Worm (Caenorhabditis elegans) whole organism, L2 larva: ENCODE data around the gene epg-4.
A peak's percentile ranks its signal among the peaks of the same experiment; 100 is the strongest.

Experiments
- C34F6.9 ChIP-seq: fragments of 150-350 bp; optimal IDR thresholded peaks from 2 replicates; lab custom pipeline; 2014; ENCODE audit warnings: missing biosample characterization, missing genetic modification characterization
- F13H6.1 ChIP-seq: sonication (generic microtip); optimal IDR thresholded peaks from 2 replicates; lab custom pipeline; 2016; ENCODE audit warnings: missing genetic modification characterization, missing compliant biosample characterization
- R02D3.7 ChIP-seq: fragments of 150-350 bp; optimal IDR thresholded peaks from 2 replicates; lab custom pipeline; 2014; ENCODE audit warnings: missing biosample characterization, missing genetic modification characterization
- Y55F3AM.14 ChIP-seq: fragments of 200-800 bp; sonication (Bioruptor generic); optimal IDR thresholded peaks from 2 replicates; lab custom pipeline; 2018; ENCODE audit warnings: mild to moderate bottlenecking, missing genetic modification characterization, missing compliant biosample characterization
- ZK546.5 ChIP-seq: sonication (generic microtip); optimal IDR thresholded peaks from 2 replicates; lab custom pipeline; 2017; ENCODE audit warnings: missing biosample characterization, missing genetic modification characterization
- alr-1 ChIP-seq: fragments of 150-350 bp; optimal IDR thresholded peaks from 2 replicates; lab custom pipeline; 2014; ENCODE audit warnings: missing biosample characterization, missing genetic modification characterization
- aly-2 ChIP-seq: fragments of 150-350 bp; optimal IDR thresholded peaks from 2 replicates; lab custom pipeline; 2014; ENCODE audit warnings: missing biosample characterization, missing genetic modification characterization
- ama-1 ChIP-seq: fragments of 150-350 bp; optimal IDR thresholded peaks from 2 replicates; lab custom pipeline; 2018; ENCODE audit warnings: inconsistent platforms
- blmp-1 ChIP-seq: sonication (generic microtip); optimal IDR thresholded peaks from 2 replicates; lab custom pipeline; 2017; ENCODE audit warnings: missing genetic modification characterization, mild to moderate bottlenecking, missing compliant biosample characterization, antibody characterized with exemption, moderate library complexity; ENCODE audit not compliant: insufficient read depth
- ceh-16 ChIP-seq: fragments of 150-350 bp; optimal IDR thresholded peaks from 2 replicates; lab custom pipeline; 2014; ENCODE audit warnings: missing biosample characterization, missing genetic modification characterization
- ceh-82 ChIP-seq: fragments of 150-350 bp; optimal IDR thresholded peaks from 2 replicates; lab custom pipeline; 2014; ENCODE audit warnings: missing biosample characterization, missing genetic modification characterization
- crh-2 ChIP-seq: sonication (generic microtip); optimal IDR thresholded peaks from 2 replicates; lab custom pipeline; 2017; ENCODE audit warnings: missing biosample characterization, missing genetic modification characterization
- dmd-4 ChIP-seq: sonication (generic microtip); optimal IDR thresholded peaks from 2 replicates; lab custom pipeline; 2017; ENCODE audit warnings: missing biosample characterization, missing genetic modification characterization
- egl-27 ChIP-seq: sonication (generic microtip); optimal IDR thresholded peaks from 3 replicates; lab custom pipeline; 2017; ENCODE audit warnings: missing biosample characterization, missing genetic modification reagents, missing genetic modification characterization
- elt-1 ChIP-seq: fragments of 150-350 bp; optimal IDR thresholded peaks from 2 replicates; lab custom pipeline; 2014; ENCODE audit warnings: missing biosample characterization, missing genetic modification characterization
- elt-3 ChIP-seq: sonication (generic microtip); optimal IDR thresholded peaks from 2 replicates; lab custom pipeline; 2017; ENCODE audit warnings: missing biosample characterization, missing genetic modification characterization
- fos-1 ChIP-seq: fragments of 150-350 bp; optimal IDR thresholded peaks from 2 replicates; lab custom pipeline; 2014; ENCODE audit warnings: missing biosample characterization, missing genetic modification characterization
- gmeb-1 ChIP-seq: fragments of 150-350 bp; optimal IDR thresholded peaks from 2 replicates; lab custom pipeline; 2014; ENCODE audit warnings: missing biosample characterization, missing genetic modification characterization
- lin-11 ChIP-seq: fragments of 150-350 bp; sonication (generic microtip); optimal IDR thresholded peaks from 2 replicates; lab custom pipeline; 2014; ENCODE audit warnings: missing biosample characterization, missing genetic modification characterization, inconsistent platforms, mixed read lengths
- lin-13 ChIP-seq: fragments of 150-350 bp; optimal IDR thresholded peaks from 2 replicates; lab custom pipeline; 2014; ENCODE audit warnings: missing biosample characterization, missing genetic modification reagents, missing genetic modification characterization
- lin-39 ChIP-seq: fragments of 150-350 bp; optimal IDR thresholded peaks from 2 replicates; lab custom pipeline; 2014; ENCODE audit warnings: missing biosample characterization, missing genetic modification reagents, missing genetic modification characterization
- lsy-2 ChIP-seq, 2 experiments: fragments of 150-350 bp in 1 of 2; sonication (generic microtip) in 1 of 2; optimal IDR thresholded peaks; 2 replicates each; lab custom pipeline; 2014 to 2017; ENCODE audit warnings: missing biosample characterization in 2 of 2, missing genetic modification characterization in 2 of 2
- mab-5 ChIP-seq: fragments of 150-350 bp; optimal IDR thresholded peaks from 2 replicates; lab custom pipeline; 2014; ENCODE audit warnings: missing biosample characterization, missing genetic modification characterization
- mbf-1 ChIP-seq: sonication (generic microtip); optimal IDR thresholded peaks from 2 replicates; lab custom pipeline; 2017; ENCODE audit warnings: missing biosample characterization, missing genetic modification characterization
- mdl-1 ChIP-seq, 2 experiments: fragments of 150-350 bp in 1 of 2; sonication (generic microtip) in 1 of 2; optimal IDR thresholded peaks; 2 replicates each; lab custom pipeline; 2017; ENCODE audit warnings: missing biosample characterization in 2 of 2, missing genetic modification characterization in 2 of 2
- nhr-10 ChIP-seq: sonication (generic microtip); optimal IDR thresholded peaks from 2 replicates; lab custom pipeline; 2017; ENCODE audit warnings: missing biosample characterization, missing genetic modification characterization
- nhr-11 ChIP-seq: fragments of 150-350 bp; optimal IDR thresholded peaks from 2 replicates; lab custom pipeline; 2014; ENCODE audit warnings: missing biosample characterization, missing genetic modification characterization
- nhr-12 ChIP-seq: fragments of 150-350 bp; optimal IDR thresholded peaks from 2 replicates; lab custom pipeline; 2014; ENCODE audit warnings: missing biosample characterization, missing genetic modification characterization
- nhr-129 ChIP-seq: fragments of 150-350 bp; optimal IDR thresholded peaks from 2 replicates; lab custom pipeline; 2014; ENCODE audit warnings: missing biosample characterization, missing genetic modification characterization
- nhr-21 ChIP-seq: fragments of 150-350 bp; optimal IDR thresholded peaks from 2 replicates; lab custom pipeline; 2014; ENCODE audit warnings: missing biosample characterization, missing genetic modification characterization
- nhr-23 ChIP-seq: fragments of 150-350 bp; optimal IDR thresholded peaks from 2 replicates; lab custom pipeline; 2014; ENCODE audit warnings: missing biosample characterization, missing genetic modification reagents, missing genetic modification characterization
- nhr-25 ChIP-seq: fragments of 150-350 bp; sonication (generic microtip); optimal IDR thresholded peaks from 3 replicates; lab custom pipeline; 2014; ENCODE audit warnings: missing biosample characterization, missing genetic modification characterization
- nhr-6 ChIP-seq: fragments of 150-350 bp; optimal IDR thresholded peaks from 2 replicates; lab custom pipeline; 2014; ENCODE audit warnings: missing biosample characterization, missing genetic modification characterization
- nhr-77 ChIP-seq: fragments of 150-350 bp; optimal IDR thresholded peaks from 2 replicates; lab custom pipeline; 2014; ENCODE audit warnings: missing biosample characterization, missing genetic modification characterization
- peb-1 ChIP-seq: fragments of 150-350 bp; optimal IDR thresholded peaks from 2 replicates; lab custom pipeline; 2014; ENCODE audit warnings: missing biosample characterization, missing genetic modification characterization
- sem-4 ChIP-seq: fragments of 150-350 bp; optimal IDR thresholded peaks from 2 replicates; lab custom pipeline; 2014; ENCODE audit warnings: missing biosample characterization, missing genetic modification reagents, missing genetic modification characterization
- skn-1 ChIP-seq: sonication (generic microtip); optimal IDR thresholded peaks from 2 replicates; lab custom pipeline; 2017; ENCODE audit warnings: missing biosample characterization, missing genetic modification characterization
- sma-3 ChIP-seq: sonication (generic microtip); optimal IDR thresholded peaks from 2 replicates; lab custom pipeline; 2016; ENCODE audit warnings: missing genetic modification reagents, missing genetic modification characterization, missing compliant biosample characterization
- sma-9 ChIP-seq, 2 experiments: fragments of 150-350 bp in 1 of 2; sonication (generic microtip) in 1 of 2; optimal IDR thresholded peaks; 2 replicates each; lab custom pipeline; 2014 to 2016; ENCODE audit warnings: missing genetic modification characterization in 2 of 2, mild to moderate bottlenecking in 1 of 2, missing biosample characterization in 1 of 2, missing compliant biosample characterization in 1 of 2, missing genetic modification reagents in 1 of 2, moderate library complexity in 1 of 2
- snpc-4 ChIP-seq: fragments of 150-350 bp; optimal IDR thresholded peaks from 2 replicates; lab custom pipeline; 2014; ENCODE audit warnings: missing biosample characterization, missing genetic modification characterization
- unc-39 ChIP-seq: fragments of 150-350 bp; optimal IDR thresholded peaks from 2 replicates; lab custom pipeline; 2014; ENCODE audit warnings: missing biosample characterization, missing genetic modification characterization
- unc-55 ChIP-seq: fragments of 150-350 bp; sonication (generic microtip); optimal IDR thresholded peaks from 3 replicates; lab custom pipeline; 2014; ENCODE audit warnings: missing biosample characterization, missing genetic modification reagents, missing genetic modification characterization
- zag-1 ChIP-seq: fragments of 150-350 bp; optimal IDR thresholded peaks from 2 replicates; lab custom pipeline; 2014; ENCODE audit warnings: missing biosample characterization, missing genetic modification characterization
- ztf-1 ChIP-seq: fragments of 200-800 bp; sonication (Bioruptor generic); conservative IDR thresholded peaks from 2 replicates; pipeline ENCODE4 v1.3.6; 2022; ENCODE audit warnings: missing genetic modification characterization, missing compliant biosample characterization
- ztf-11 ChIP-seq: sonication (generic microtip); optimal IDR thresholded peaks from 2 replicates; lab custom pipeline; 2017; ENCODE audit warnings: missing biosample characterization, missing genetic modification characterization
- ztf-4 ChIP-seq: fragments of 150-350 bp; optimal IDR thresholded peaks from 2 replicates; lab custom pipeline; 2014; ENCODE audit warnings: missing biosample characterization, missing genetic modification characterization

The epg-4 gene

DNA sequence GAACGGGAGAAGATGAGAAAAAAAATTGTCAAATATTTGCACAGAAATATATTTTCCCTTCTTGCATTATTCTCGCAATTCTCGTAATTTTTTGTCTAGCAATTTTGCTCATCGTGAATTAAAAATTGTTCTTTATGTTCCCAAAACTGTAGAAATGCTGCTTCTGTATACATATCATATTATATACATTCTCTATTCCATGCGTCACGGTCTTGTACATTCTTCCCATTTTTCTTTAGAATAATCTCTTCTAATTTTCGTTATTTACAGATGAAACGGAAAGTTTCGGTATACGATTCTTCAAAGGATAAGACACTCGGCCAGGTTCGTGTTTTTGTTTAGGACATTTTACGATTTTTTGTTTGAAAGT lies 14.4 kb upstream of the epg-4 start, which contains the start of gene acs-4:
TSS of gene acs-4 (plus strand) at position 271 of the 370 bp plus-strand sequence.
- no peak for TF ChIP-seq unc-39 (tag; lab: Kevin White, UChicago)
- TF ChIP-seq peb-1 = no peak
- TF ChIP-seq ZK546.5 = no peak
- TF ChIP-seq mdl-1 (tag; optimal IDR thresholded peaks at IDR 0.05; lab: Kevin White, UChicago) = no peak
- no peak for TF ChIP-seq nhr-21

DNA sequence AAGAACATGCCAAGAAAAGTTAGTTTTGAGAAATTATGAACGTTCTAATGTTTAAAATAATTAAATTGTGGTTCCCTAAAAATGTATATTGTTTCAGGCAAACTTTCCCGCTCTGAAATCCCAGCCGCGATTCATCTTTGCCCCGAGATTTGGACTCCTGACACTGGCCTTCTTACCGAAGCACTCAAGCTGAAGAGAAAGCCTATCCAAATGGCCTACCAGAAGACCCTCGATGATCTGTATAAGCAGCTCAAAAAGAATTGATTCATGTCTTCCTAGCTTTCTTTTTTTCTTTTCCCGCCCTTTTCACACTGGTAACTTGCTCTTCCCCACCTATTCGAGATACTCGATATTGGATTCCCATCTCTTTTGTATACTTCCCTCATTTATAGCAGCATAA lies 11.9 kb upstream of the epg-4 start:
- TF ChIP-seq lsy-2 (tag; optimal IDR thresholded peaks at IDR 0.05; lab: Kevin White, UChicago) = no peak
- no peak for TF ChIP-seq lin-39 (tag; lab: Kevin White, UChicago)
- no peak for TF ChIP-seq Y55F3AM.14
- no peak for TF ChIP-seq ztf-1 (GFP tag; lab: Robert Waterston, UW)
- TF ChIP-seq nhr-12 (tag; lab: Kevin White, UChicago) = no peak
- TF ChIP-seq snpc-4 = no peak
- no peak for TF ChIP-seq sma-3 (GFP tag; lab: Kevin White, UChicago)
- TF ChIP-seq nhr-21 = no peak
- TF ChIP-seq, all 48 proteins: peak for 0

DNA sequence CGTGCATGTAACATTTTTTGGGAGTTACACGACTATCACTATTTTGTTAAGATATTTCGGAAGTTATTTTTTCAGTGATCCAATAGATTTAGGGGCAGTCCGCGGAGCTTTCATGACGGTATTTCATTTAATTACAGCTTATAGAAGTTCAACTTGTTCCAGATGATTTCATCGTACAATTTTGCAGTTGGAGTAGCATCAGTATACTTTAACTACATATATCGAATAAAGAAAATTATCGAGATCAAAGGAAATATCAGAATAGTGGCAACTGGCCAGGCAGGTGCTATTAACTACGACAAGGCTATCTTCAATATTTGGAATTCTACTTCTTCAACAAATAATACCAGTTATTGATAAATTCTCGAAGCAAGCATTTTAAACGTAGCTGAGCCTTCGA lies 3.5 kb upstream of the epg-4 start:
- TF ChIP-seq mab-5 (tag; lab: Kevin White, UChicago) = no peak
- no peak for TF ChIP-seq mbf-1
- TF ChIP-seq nhr-77 (tag; lab: Kevin White, UChicago) = no peak
- TF ChIP-seq dmd-4 (tag; lab: Kevin White, UChicago) = no peak
- no peak for TF ChIP-seq nhr-11
- no peak for TF ChIP-seq lin-11
- TF ChIP-seq skn-1 (tag; lab: Kevin White, UChicago) = no peak
- TF ChIP-seq lin-13 (GFP tag; lab: Kevin White, UChicago) = no peak
- TF ChIP-seq F13H6.1 (tag; lab: Kevin White, UChicago) = no peak
- TF ChIP-seq C34F6.9 (tag; lab: Kevin White, UChicago) = no peak
- no peak for TF ChIP-seq nhr-12 (tag; lab: Kevin White, UChicago)
- TF ChIP-seq peb-1 = no peak
- TF ChIP-seq ztf-4 = no peak
- TF ChIP-seq elt-1 = no peak
- no peak for TF ChIP-seq nhr-21
- no peak for TF ChIP-seq aly-2 (tag; lab: Kevin White, UChicago)
- TF ChIP-seq blmp-1 = no peak
- no peak for TF ChIP-seq zag-1 (tag; lab: Kevin White, UChicago)

DNA sequence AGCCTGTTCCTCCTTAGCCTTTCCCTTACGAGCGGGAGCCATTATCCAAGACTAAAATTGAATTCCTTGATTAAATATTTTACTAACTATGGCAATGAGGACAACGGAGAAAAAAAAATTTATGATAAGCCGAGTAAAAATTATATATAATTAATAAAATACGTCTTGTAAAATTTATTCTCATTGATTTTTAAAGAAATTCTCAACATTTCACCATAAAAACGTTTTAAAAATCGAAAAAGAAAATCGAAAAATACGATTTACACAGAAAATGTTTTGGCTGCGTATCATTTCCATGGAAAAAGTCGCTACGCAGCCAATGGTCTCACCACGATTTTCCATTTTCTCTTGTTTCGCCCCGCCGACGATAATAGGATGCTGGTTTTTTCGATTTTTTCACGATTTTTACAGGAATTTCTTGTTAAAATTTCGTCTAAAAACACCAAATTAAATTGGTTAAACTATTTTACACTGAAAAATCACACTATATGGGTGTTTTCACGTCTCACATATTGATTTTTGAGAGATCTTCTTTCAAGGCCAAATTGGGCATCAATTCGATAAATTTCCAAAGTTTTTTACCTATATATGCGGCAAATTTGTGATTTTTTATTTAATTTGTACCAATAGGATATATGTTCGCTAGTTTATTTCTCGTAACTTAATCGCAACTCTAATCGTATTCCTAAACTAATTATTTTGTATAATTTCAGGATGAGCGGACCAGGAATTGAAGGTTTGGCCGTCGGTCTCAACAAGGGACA lies 2.2 kb upstream of the epg-4 start, which contains the start of the genes rps-14 and rpl-36:
TSS of gene rps-14 (minus strand) at position 51 of the 764 bp plus-strand sequence.
TSS of gene rpl-36 (plus strand) at position 714 of the 764 bp plus-strand sequence.
- peak; percentile 23 for TF ChIP-seq nhr-77 (tag; lab: Kevin White, UChicago)
- TF ChIP-seq nhr-25 (tag; lab: Kevin White, UChicago) = peak; percentile 93
- peak; percentile 83 to 96 for TF ChIP-seq lsy-2 (tag; optimal IDR thresholded peaks at IDR 0.05; lab: Kevin White, UChicago)
- peak; percentile 91 for TF ChIP-seq nhr-6 (tag; lab: Kevin White, UChicago)
- TF ChIP-seq crh-2 = peak; percentile 94
- no peak for TF ChIP-seq unc-39 (tag; lab: Kevin White, UChicago)
- TF ChIP-seq fos-1 (tag; lab: Kevin White, UChicago) = peak; percentile 71
- TF ChIP-seq unc-55 = peak; percentile 93
- no peak for TF ChIP-seq nhr-23 (tag; lab: Kevin White, UChicago)
- TF ChIP-seq gmeb-1 (tag; lab: Kevin White, UChicago) = peak; percentile 88
- peak; percentile 79 for TF ChIP-seq lin-11
- TF ChIP-seq ceh-82 (tag; lab: Kevin White, UChicago) = peak; percentile 23
- peak; percentile 91 for TF ChIP-seq egl-27 (tag; lab: Kevin White, UChicago)
- TF ChIP-seq elt-3 (tag; lab: Kevin White, UChicago) = no peak
- TF ChIP-seq sem-4 (tag; lab: Kevin White, UChicago) = peak; percentile 78
- peak; percentile 74 for TF ChIP-seq ceh-16 (tag; lab: Kevin White, UChicago)
- TF ChIP-seq ztf-4 = peak; percentile 80
- TF ChIP-seq mdl-1 (tag; optimal IDR thresholded peaks at IDR 0.05; lab: Kevin White, UChicago) = peak in 1 of 2 experiments; percentile 19
- TF ChIP-seq ama-1 (lab: Kevin White, UChicago) = peak; percentile 87
- peak; percentile 74 for TF ChIP-seq snpc-4
- peak; percentile 47 for TF ChIP-seq nhr-10 (tag; lab: Kevin White, UChicago)
- peak; percentile 88 for TF ChIP-seq nhr-129 (tag; lab: Kevin White, UChicago)
- TF ChIP-seq alr-1 = no peak
- peak; percentile 87 for TF ChIP-seq ZK546.5
- peak; percentile 83 for TF ChIP-seq F13H6.1 (tag; lab: Kevin White, UChicago)
- TF ChIP-seq lin-13 (GFP tag; lab: Kevin White, UChicago) = peak; percentile 91
- TF ChIP-seq zag-1 (tag; lab: Kevin White, UChicago) = no peak
- peak; percentile 44 for TF ChIP-seq R02D3.7
- no peak for TF ChIP-seq aly-2 (tag; lab: Kevin White, UChicago)
- TF ChIP-seq ztf-11 = no peak
- peak; percentile 90 for TF ChIP-seq sma-3 (GFP tag; lab: Kevin White, UChicago)
- TF ChIP-seq nhr-11 = no peak
- peak; percentile 88 for TF ChIP-seq blmp-1
- peak; percentile 88 for TF ChIP-seq sma-9 (GFP tag; optimal IDR thresholded peaks at IDR 0.05; lab: Kevin White, UChicago)
- TF ChIP-seq sma-9 (tag; optimal IDR thresholded peaks at IDR 0.05; lab: Kevin White, UChicago) = no peak
